Fruit fly (Drosophila melanogaster): Measurements from ENCODE around the gene CG7720.

dm6 chr3R:18795000-18795810, at the start of gene CG7720:
- TF ChIP-seq bab1 (GFP tag; optimal IDR thresholded peaks at IDR 0.05): no peak
- no peak for TF ChIP-seq Crg-1 (GFP tag; optimal IDR thresholded peaks at IDR 0.05)
- TF ChIP-seq Hr96 (GFP tag; optimal IDR thresholded peaks at IDR 0.05): no peak
- TF ChIP-seq ovo (GFP tag; optimal IDR thresholded peaks at IDR 0.05): no peak
- TF ChIP-seq CG11617 (GFP tag; optimal IDR thresholded peaks at IDR 0.05): no peak
- no peak for TF ChIP-seq CG14711 (tag; optimal IDR thresholded peaks at IDR 0.05)
